Worm (Caenorhabditis elegans): ENCODE measurements around the gene arrd-9.

DNA sequence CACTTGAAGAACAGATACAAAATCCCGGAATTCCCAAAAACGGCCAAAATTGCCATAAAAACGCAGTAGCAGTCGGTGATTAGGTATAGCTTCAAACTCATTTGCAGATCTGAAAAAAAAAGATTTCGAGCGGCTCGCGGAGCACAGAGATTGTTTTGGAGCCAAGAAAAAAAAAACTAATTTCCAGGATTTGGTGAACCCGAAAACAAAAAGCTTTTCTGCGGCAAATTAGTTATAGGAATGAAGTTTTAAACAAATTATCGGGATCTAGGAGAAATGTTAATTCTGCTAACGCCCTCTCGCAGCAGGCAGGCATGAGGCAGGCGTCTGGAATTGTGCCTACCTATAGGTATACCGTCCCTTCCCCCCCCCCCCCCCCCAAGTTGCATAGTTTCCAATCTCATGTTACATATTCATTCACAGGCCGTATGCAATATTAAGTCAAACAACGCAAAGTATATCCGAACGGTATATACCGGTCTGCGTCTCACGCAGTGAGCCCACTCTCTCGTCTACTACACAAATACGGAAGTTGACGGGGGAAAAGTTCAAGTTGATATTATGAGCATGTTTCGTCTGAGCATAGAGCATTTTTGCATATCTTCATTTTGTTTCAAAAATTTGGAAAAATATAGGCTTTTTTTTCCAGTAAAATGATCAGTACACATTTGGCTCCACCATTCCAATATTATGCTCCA lies 35.9 kb downstream of the arrd-9 start, which contains the start of the genes W05H5.1 and pitr-6:
- no peak for TF ChIP-seq klf-2 (GFP tag; conservative IDR thresholded peaks at IDR 0.05)
- TF ChIP-seq flt-1 (GFP tag; IDR thresholded peaks at IDR 0.05): no peak
